Worm (Caenorhabditis elegans) whole organism, L2 larva: ENCODE results near the gene slc-17.8.

Source experiments
- ZK546.5 ChIP-seq: sonication (generic microtip); optimal IDR thresholded peaks from 2 replicates; lab custom pipeline; 2017; ENCODE audit warnings: missing biosample characterization, missing genetic modification characterization
- ama-1 ChIP-seq: fragments of 150-350 bp; optimal IDR thresholded peaks from 2 replicates; lab custom pipeline; 2018; ENCODE audit warnings: inconsistent platforms
- ceh-82 ChIP-seq: fragments of 150-350 bp; optimal IDR thresholded peaks from 2 replicates; lab custom pipeline; 2014; ENCODE audit warnings: missing biosample characterization, missing genetic modification characterization
- dmd-4 ChIP-seq: sonication (generic microtip); optimal IDR thresholded peaks from 2 replicates; lab custom pipeline; 2017; ENCODE audit warnings: missing biosample characterization, missing genetic modification characterization
- egl-27 ChIP-seq: sonication (generic microtip); optimal IDR thresholded peaks from 3 replicates; lab custom pipeline; 2017; ENCODE audit warnings: missing biosample characterization, missing genetic modification reagents, missing genetic modification characterization
- elt-1 ChIP-seq: fragments of 150-350 bp; optimal IDR thresholded peaks from 2 replicates; lab custom pipeline; 2014; ENCODE audit warnings: missing biosample characterization, missing genetic modification characterization
- elt-3 ChIP-seq: sonication (generic microtip); optimal IDR thresholded peaks from 2 replicates; lab custom pipeline; 2017; ENCODE audit warnings: missing biosample characterization, missing genetic modification characterization
- lin-13 ChIP-seq: fragments of 150-350 bp; optimal IDR thresholded peaks from 2 replicates; lab custom pipeline; 2014; ENCODE audit warnings: missing biosample characterization, missing genetic modification reagents, missing genetic modification characterization
- lin-39 ChIP-seq: fragments of 150-350 bp; optimal IDR thresholded peaks from 2 replicates; lab custom pipeline; 2014; ENCODE audit warnings: missing biosample characterization, missing genetic modification reagents, missing genetic modification characterization
- nhr-23 ChIP-seq: fragments of 150-350 bp; optimal IDR thresholded peaks from 2 replicates; lab custom pipeline; 2014; ENCODE audit warnings: missing biosample characterization, missing genetic modification reagents, missing genetic modification characterization
- peb-1 ChIP-seq: fragments of 150-350 bp; optimal IDR thresholded peaks from 2 replicates; lab custom pipeline; 2014; ENCODE audit warnings: missing biosample characterization, missing genetic modification characterization
- skn-1 ChIP-seq: sonication (generic microtip); optimal IDR thresholded peaks from 2 replicates; lab custom pipeline; 2017; ENCODE audit warnings: missing biosample characterization, missing genetic modification characterization
- unc-62 ChIP-seq: fragments of 150-350 bp; optimal IDR thresholded peaks from 2 replicates; lab custom pipeline; 2014; ENCODE audit warnings: missing biosample characterization, missing genetic modification reagents, missing genetic modification characterization
- ztf-11 ChIP-seq: sonication (generic microtip); optimal IDR thresholded peaks from 2 replicates; lab custom pipeline; 2017; ENCODE audit warnings: missing biosample characterization, missing genetic modification characterization

- no peak for TF ChIP-seq unc-62
- no peak for TF ChIP-seq ztf-11
- TF ChIP-seq egl-27 (tag; lab: Kevin White, UChicago), result no peak
- no peak for TF ChIP-seq nhr-23 (tag; lab: Kevin White, UChicago)
- no peak for TF ChIP-seq skn-1
- no peak for TF ChIP-seq ZK546.5
- no peak for TF ChIP-seq dmd-4 (tag; lab: Kevin White, UChicago)
- no peak for TF ChIP-seq ama-1 (lab: Kevin White, UChicago)
- TF ChIP-seq lin-13, result no peak
- no peak for TF ChIP-seq elt-1 (tag; lab: Kevin White, UChicago)
- TF ChIP-seq ceh-82 (tag; lab: Kevin White, UChicago), result no peak
- TF ChIP-seq peb-1 (tag; lab: Kevin White, UChicago), result no peak
- no peak for TF ChIP-seq lin-39 (tag; lab: Kevin White, UChicago)
- TF ChIP-seq elt-3, result no peak
Observed at ce11 chrV:8586920-8587319, 41.5 kb upstream of the slc-17.8 start.
